Fruit fly (Drosophila melanogaster) whole organism, embryonic: ENCODE results near the gene CG13454.

ENCODE experiments used
- Bdp1 ChIP-seq: fragments of 200-800 bp; sonication (Bioruptor generic); optimal IDR thresholded peaks from 3 replicates; lab custom pipeline; 2016; ENCODE audit warnings: missing biosample characterization, missing genetic modification characterization
- CG1024 ChIP-seq: fragments of 200-800 bp; sonication (Bioruptor generic); IDR thresholded peaks from 2 replicates; pipeline ENCODE4 v1.3.6; 2022; ENCODE audit warnings: missing biosample characterization, missing genetic modification characterization
- CG10321 ChIP-seq: fragments of 200-800 bp; sonication (Bioruptor generic); IDR thresholded peaks from 2 replicates; pipeline ENCODE4 v1.3.6; 2022; ENCODE audit warnings: missing biosample characterization, missing genetic modification characterization
- CG10431 ChIP-seq: fragments of 200-800 bp; sonication (Bioruptor generic); optimal IDR thresholded peaks from 3 replicates; lab custom pipeline; 2018; ENCODE audit warnings: missing biosample characterization, mild to moderate bottlenecking, missing genetic modification characterization
- CG11085 ChIP-seq: fragments of 200-800 bp; sonication (Bioruptor generic); IDR thresholded peaks from 2 replicates; pipeline ENCODE4 v1.3.6; 2022; ENCODE audit warnings: missing biosample characterization, missing genetic modification characterization
- CG12219 ChIP-seq: fragments of 200-800 bp; sonication (Bioruptor generic); optimal IDR thresholded peaks from 3 replicates; lab custom pipeline; 2018; ENCODE audit warnings: missing biosample characterization, mild to moderate bottlenecking, missing genetic modification characterization
- CG14441 ChIP-seq: fragments of 200-800 bp; sonication (Bioruptor generic); IDR thresholded peaks from 2 replicates; pipeline ENCODE4 v1.3.6; 2022; ENCODE audit warnings: missing biosample characterization, missing genetic modification characterization
- CG15479 ChIP-seq: fragments of 200-800 bp; sonication (Bioruptor generic); optimal IDR thresholded peaks from 3 replicates; lab custom pipeline; 2019; ENCODE audit warnings: missing biosample characterization, mild to moderate bottlenecking, missing genetic modification characterization, moderate library complexity
- CG15514 ChIP-seq: fragments of 200-800 bp; sonication (Bioruptor generic); optimal IDR thresholded peaks from 3 replicates; lab custom pipeline; 2017; ENCODE audit warnings: missing biosample characterization, missing genetic modification characterization, mild to moderate bottlenecking, moderate library complexity, missing genetic modification reagents
- CG15601 ChIP-seq: fragments of 200-800 bp; sonication (Bioruptor generic); optimal IDR thresholded peaks from 3 replicates; lab custom pipeline; 2019; ENCODE audit warnings: missing biosample characterization, mild to moderate bottlenecking, missing genetic modification characterization, moderate library complexity
- CG1603 ChIP-seq: fragments of 200-800 bp; sonication (Bioruptor generic); optimal IDR thresholded peaks from 2 replicates; lab custom pipeline; 2019; ENCODE audit warnings: missing biosample characterization, mild to moderate bottlenecking, missing genetic modification characterization, moderate library complexity
- CG17328 ChIP-seq: fragments of 200-800 bp; sonication (Bioruptor generic); IDR thresholded peaks from 2 replicates; pipeline ENCODE4 v1.3.6; 2022; ENCODE audit warnings: missing biosample characterization, missing genetic modification characterization
- CG2116 ChIP-seq: fragments of 200-800 bp; sonication (Bioruptor generic); optimal IDR thresholded peaks from 3 replicates; lab custom pipeline; 2018; ENCODE audit warnings: missing biosample characterization, mild to moderate bottlenecking, missing genetic modification characterization
- CG2199 ChIP-seq: fragments of 200-800 bp; sonication (Bioruptor generic); IDR thresholded peaks from 3 replicates; pipeline ENCODE4 v1.3.6; 2022; ENCODE audit warnings: missing biosample characterization, missing genetic modification characterization
- CG2712 ChIP-seq: fragments of 200-800 bp; optimal IDR thresholded peaks from 3 replicates; lab custom pipeline; 2019; ENCODE audit warnings: missing biosample characterization, mild to moderate bottlenecking, missing genetic modification characterization, moderate library complexity
- CG34224 ChIP-seq: fragments of 200-800 bp; sonication (Bioruptor generic); IDR thresholded peaks from 3 replicates; pipeline ENCODE4 v1.3.6; 2022; ENCODE audit warnings: missing biosample characterization, missing genetic modification characterization; ENCODE audit not compliant: partially characterized antibody
- CG6654 ChIP-seq: fragments of 200-800 bp; sonication (Bioruptor generic); optimal IDR thresholded peaks from 2 replicates; lab custom pipeline; 2017; ENCODE audit warnings: missing biosample characterization, mild to moderate bottlenecking, missing genetic modification characterization
- CG7928 ChIP-seq: fragments of 200-800 bp; sonication (Bioruptor generic); optimal IDR thresholded peaks from 2 replicates; lab custom pipeline; 2017; ENCODE audit warnings: missing biosample characterization, mild to moderate bottlenecking, missing genetic modification characterization
- CG8944 ChIP-seq: fragments of 200-800 bp; sonication (Bioruptor generic); optimal IDR thresholded peaks from 3 replicates; lab custom pipeline; 2016; ENCODE audit warnings: missing biosample characterization, missing genetic modification characterization
- CG9797 ChIP-seq: fragments of 200-800 bp; sonication (Bioruptor generic); optimal IDR thresholded peaks from 3 replicates; lab custom pipeline; 2018; ENCODE audit warnings: missing biosample characterization, mild to moderate bottlenecking, missing genetic modification characterization
- Dp ChIP-seq: fragments of 200-800 bp; sonication (Bioruptor generic); optimal IDR thresholded peaks from 2 replicates; lab custom pipeline; 2018; ENCODE audit warnings: missing biosample characterization, mild to moderate bottlenecking, missing genetic modification characterization, moderate library complexity
- Dref ChIP-seq: fragments of 200-800 bp; sonication (Bioruptor generic); IDR thresholded peaks from 2 replicates; pipeline ENCODE4 v1.3.6; 2022; ENCODE audit warnings: missing biosample characterization, missing genetic modification characterization
- Drgx ChIP-seq: fragments of 200-800 bp; sonication (Bioruptor generic); IDR thresholded peaks from 2 replicates; pipeline ENCODE4 v1.3.6; 2022; ENCODE audit warnings: missing biosample characterization, missing genetic modification characterization
- E2f2 ChIP-seq: fragments of 200-800 bp; sonication (Bioruptor generic); IDR thresholded peaks from 2 replicates; pipeline ENCODE4 v1.3.6; 2022; ENCODE audit warnings: missing biosample characterization, missing genetic modification characterization
- HmgD ChIP-seq: fragments of 200-800 bp; sonication (Bioruptor generic); optimal IDR thresholded peaks from 3 replicates; lab custom pipeline; 2016; ENCODE audit warnings: missing biosample characterization, missing genetic modification characterization
- Hsf ChIP-seq: fragments of 200-800 bp; sonication (Bioruptor generic); optimal IDR thresholded peaks from 3 replicates; lab custom pipeline; 2016; ENCODE audit warnings: missing biosample characterization, missing genetic modification characterization
- Med ChIP-seq: fragments of 200-800 bp; sonication (Bioruptor generic); peaks from one replicate; lab custom pipeline; 2016; ENCODE audit warnings: missing biosample characterization, missing genetic modification characterization, mild to moderate bottlenecking, inconsistent platforms, moderate library complexity
- Opbp ChIP-seq: fragments of 200-800 bp; sonication (Bioruptor generic); IDR thresholded peaks from 3 replicates; pipeline ENCODE4 v1.3.6; 2022; ENCODE audit warnings: missing biosample characterization, missing genetic modification characterization; ENCODE audit not compliant: partially characterized antibody
- Pdp1 ChIP-seq, 2 experiments: fragments of 200-800 bp; sonication (Bioruptor generic); optimal IDR thresholded peaks; 3 replicates each; lab custom pipeline; 2016; ENCODE audit warnings: missing biosample characterization in 2 of 2, missing genetic modification characterization in 2 of 2, mild to moderate bottlenecking in 1 of 2, moderate library complexity in 1 of 2
- Sry-δ ChIP-seq: fragments of 200-800 bp; sonication (Bioruptor generic); optimal IDR thresholded peaks from 2 replicates; lab custom pipeline; 2016; ENCODE audit warnings: missing biosample characterization, missing genetic modification characterization
- Stat92E ChIP-seq, 3 experiments: fragments of >200 bp in 2 of 3; fragments of 200-800 bp in 1 of 3; sonication (Bioruptor generic) in 1 of 3; optimal IDR thresholded peaks; 2 replicates each; lab custom pipeline; 2017 to 2019; ENCODE audit warnings: missing biosample characterization in 3 of 3, missing genetic modification characterization in 3 of 3, mild to moderate bottlenecking in 1 of 3, moderate library complexity in 1 of 3
- Taf1 ChIP-seq: fragments of 200-800 bp; sonication (Bioruptor generic); IDR thresholded peaks from 2 replicates; pipeline ENCODE4 v1.3.6; 2022; ENCODE audit warnings: missing biosample characterization, missing genetic modification characterization
- ab ChIP-seq: fragments of 200-800 bp; sonication (Bioruptor generic); optimal IDR thresholded peaks from 2 replicates; lab custom pipeline; 2016; ENCODE audit warnings: missing biosample characterization, missing genetic modification characterization
- ato ChIP-seq: fragments of 200-800 bp; sonication (Bioruptor generic); IDR thresholded peaks from 2 replicates; pipeline ENCODE4 v1.3.6; 2022; ENCODE audit warnings: missing biosample characterization, missing genetic modification characterization; ENCODE audit not compliant: partially characterized antibody
- bbx ChIP-seq: fragments of 200-800 bp; sonication (Bioruptor generic); IDR thresholded peaks from 2 replicates; pipeline ENCODE4 v1.3.6; 2022; ENCODE audit warnings: missing biosample characterization, missing genetic modification characterization; ENCODE audit not compliant: partially characterized antibody
- cad ChIP-seq: fragments of >200 bp; optimal IDR thresholded peaks from 2 replicates; lab custom pipeline; 2017; ENCODE audit warnings: missing biosample characterization, missing genetic modification characterization
- caup ChIP-seq: fragments of 200-800 bp; sonication (Bioruptor generic); optimal IDR thresholded peaks from 3 replicates; lab custom pipeline; 2017; ENCODE audit warnings: missing biosample characterization, mild to moderate bottlenecking, missing genetic modification characterization, moderate library complexity; ENCODE audit not compliant: severe bottlenecking
- ci ChIP-seq: fragments of 200-800 bp; sonication (Bioruptor generic); IDR thresholded peaks from 3 replicates; pipeline ENCODE4 v1.3.6; 2022; ENCODE audit warnings: missing biosample characterization, missing genetic modification characterization
- crp ChIP-seq, 2 experiments: fragments of 200-800 bp; sonication (Bioruptor generic); optimal IDR thresholded peaks; 2 replicates in 1 of 2; 3 replicates in 1 of 2; lab custom pipeline; 2017; ENCODE audit warnings: missing biosample characterization in 2 of 2, missing genetic modification characterization in 2 of 2, mild to moderate bottlenecking in 1 of 2, moderate library complexity in 1 of 2
- fd64A ChIP-seq: fragments of 200-800 bp; sonication (Bioruptor generic); optimal IDR thresholded peaks from 3 replicates; lab custom pipeline; 2018; ENCODE audit warnings: missing biosample characterization, mild to moderate bottlenecking, missing genetic modification characterization
- jumu ChIP-seq: fragments of 200-800 bp; sonication (Bioruptor generic); optimal IDR thresholded peaks from 3 replicates; lab custom pipeline; 2016; ENCODE audit warnings: missing biosample characterization, missing genetic modification characterization
- kay ChIP-seq: fragments of 200-800 bp; sonication (Bioruptor generic); optimal IDR thresholded peaks from 2 replicates; lab custom pipeline; 2016; ENCODE audit warnings: missing biosample characterization, missing genetic modification characterization
- nerfin-1 ChIP-seq: fragments of 200-800 bp; sonication (Bioruptor generic); optimal IDR thresholded peaks from 3 replicates; lab custom pipeline; 2019; ENCODE audit warnings: missing biosample characterization, mild to moderate bottlenecking, missing genetic modification characterization, moderate library complexity
- nmo ChIP-seq: fragments of 200-800 bp; sonication (Bioruptor generic); optimal IDR thresholded peaks from 2 replicates; lab custom pipeline; 2018; ENCODE audit warnings: missing biosample characterization, mild to moderate bottlenecking, missing genetic modification characterization, moderate library complexity
- nom ChIP-seq: fragments of 200-800 bp; sonication (Bioruptor generic); optimal IDR thresholded peaks from 2 replicates; lab custom pipeline; 2017; ENCODE audit warnings: missing biosample characterization, missing genetic modification characterization, mild to moderate bottlenecking, moderate library complexity, missing genetic modification reagents
- org-1 ChIP-seq: fragments of 200-800 bp; sonication (Bioruptor generic); optimal IDR thresholded peaks from 2 replicates; lab custom pipeline; 2017; ENCODE audit warnings: missing biosample characterization, missing genetic modification characterization
- pita ChIP-seq: fragments of 200-800 bp; sonication (Bioruptor generic); optimal IDR thresholded peaks from 2 replicates; lab custom pipeline; 2017; ENCODE audit warnings: missing biosample characterization, mild to moderate bottlenecking, missing genetic modification characterization
- scrt ChIP-seq: fragments of 200-800 bp; sonication (Bioruptor generic); optimal IDR thresholded peaks from 2 replicates; lab custom pipeline; 2018; ENCODE audit warnings: missing biosample characterization, mild to moderate bottlenecking, missing genetic modification characterization, moderate library complexity
- sna ChIP-seq: fragments of 200-800 bp; sonication (Bioruptor generic); IDR thresholded peaks from 2 replicates; pipeline ENCODE4 v1.3.6; 2022; ENCODE audit warnings: missing biosample characterization, missing genetic modification characterization; ENCODE audit not compliant: partially characterized antibody
- stwl ChIP-seq: fragments of 200-800 bp; sonication (Bioruptor generic); optimal IDR thresholded peaks from 3 replicates; lab custom pipeline; 2018; ENCODE audit warnings: missing biosample characterization, mild to moderate bottlenecking, missing genetic modification characterization, moderate library complexity
- unc-4 ChIP-seq: fragments of 200-800 bp; sonication (Bioruptor generic); IDR thresholded peaks from 2 replicates; pipeline ENCODE4 v1.3.6; 2022; ENCODE audit warnings: missing biosample characterization, missing genetic modification characterization; ENCODE audit not compliant: partially characterized antibody

Gene CG13454

dm6 chr3L:15509398-15509797 is 7.5 kb downstream of the CG13454 start, which contains the start of the genes gdl and gdl-ORF39 (continued):
- TF ChIP-seq Dp (GFP tag; lab: Kevin White, UChicago) (peak; percentile 96), CG2116 (GFP tag; lab: Kevin White, UChicago) (peak; percentile 50), CG17328 (GFP tag; lab: Robert Waterston, UW) (no peak), ato (GFP tag; lab: Robert Waterston, UW) (no peak), Pdp1 (GFP tag; optimal IDR thresholded peaks at IDR 0.05; lab: Kevin White, UChicago) (peak in 1 of 2 experiments; percentile 63), CG15601 (tag; lab: Kevin White, UChicago) (peak; percentile 6), Hsf (no peak), CG1603 (peak; percentile 51), pita (GFP tag; lab: Kevin White, UChicago) (no peak), sna (GFP tag; lab: Robert Waterston, UW) (no peak), CG34224 (GFP tag; lab: Robert Waterston, UW) (peak; percentile 44; the same call in 2 of the 3 replicates), CG7928 (peak; percentile 94), CG2199 (GFP tag; lab: Robert Waterston, UW) (0 out of 3 replicates have a peak, but pooled peaks have one; percentile 23), CG8944 (no peak), Dref (GFP tag; lab: Robert Waterston, UW) (peak; percentile 64), Opbp (peak; percentile 46; the same call in 2 of the 3 replicates), E2f2 (peak; percentile 98), CG10431 (GFP tag; lab: Kevin White, UChicago) (no peak), scrt (GFP tag; lab: Kevin White, UChicago) (no peak), HmgD (GFP tag; lab: Kevin White, UChicago) (no peak), CG9797 (GFP tag; lab: Kevin White, UChicago) (peak; percentile 44), Bdp1 (GFP tag; lab: Kevin White, UChicago) (no peak), Stat92E (GFP tag; optimal IDR thresholded peaks at IDR 0.05; lab: Kevin White, UChicago) (no peak), unc-4 (peak; percentile 32; the same call in 1 of the 2 replicates), CG1024 (no peak), CG2712 (tag; lab: Kevin White, UChicago) (peak; percentile 6), crp (GFP tag; optimal IDR thresholded peaks at IDR 0.05; lab: Kevin White, UChicago) (peak; percentile 83 to 98), nerfin-1 (tag; lab: Kevin White, UChicago) (no peak), bbx (GFP tag; lab: Robert Waterston, UW) (peak; percentile 43; the same call in 1 of the 2 replicates), CG15514 (GFP tag; lab: Kevin White, UChicago) (peak; percentile 65), kay (GFP tag; lab: Kevin White, UChicago) (no peak), nmo (GFP tag; lab: Kevin White, UChicago) (peak; percentile 13), Sry-δ (GFP tag; lab: Kevin White, UChicago) (peak; percentile 22), Med (GFP tag; lab: Kevin White, UChicago) (peak; percentile 61), CG15479 (GFP tag; lab: Kevin White, UChicago) (peak; percentile 38), ci (GFP tag; lab: Robert Waterston, UW) (no peak; the same call in 2 of the 3 replicates), jumu (GFP tag; lab: Kevin White, UChicago) (no peak), stwl (tag; lab: Kevin White, UChicago) (peak; percentile 71)
- TF ChIP-seq, all 482 proteins: peak for 42

DNA sequence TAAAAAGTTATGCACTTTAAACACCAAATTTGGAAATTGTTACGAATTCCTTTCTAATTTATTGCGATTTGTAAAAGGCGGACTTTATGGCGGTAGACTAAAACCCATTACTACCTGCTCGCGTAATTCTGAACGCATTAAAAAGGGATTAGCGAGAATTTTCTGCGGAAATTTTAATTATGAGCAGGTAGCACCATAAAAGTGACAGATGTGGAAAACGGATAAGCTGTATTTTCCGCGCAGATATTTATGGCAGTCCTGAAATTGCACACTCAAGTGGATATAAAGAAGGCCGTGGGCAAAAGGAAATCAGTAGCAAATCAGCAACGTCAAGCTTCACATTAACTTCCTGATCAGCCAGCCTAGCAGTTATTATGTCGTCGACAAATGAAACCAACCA is 8.1 kb downstream of the CG13454 start, which contains the start of gene Z600:
Gene Z600 (plus strand): TSS at position 312 of the 400 bp plus-strand sequence.
- TF ChIP-seq Drgx (GFP tag; lab: Robert Waterston, UW) (no peak), CG14441 (no peak), CG12219 (no peak), CG11085 (GFP tag; lab: Robert Waterston, UW) (no peak), caup (no peak), CG10321 (GFP tag; lab: Robert Waterston, UW) (no peak), ab (GFP tag; lab: Kevin White, UChicago) (no peak), org-1 (GFP tag; lab: Kevin White, UChicago) (no peak), CG6654 (GFP tag; lab: Kevin White, UChicago) (no peak), fd64A (no peak), Taf1 (GFP tag; lab: Robert Waterston, UW) (no peak), cad (GFP tag; lab: Kevin White, UChicago) (peak; percentile 95), nom (GFP tag; lab: Kevin White, UChicago) (no peak)
